Fruit fly (Drosophila melanogaster): Measurements from ENCODE around the gene tx.
A peak's percentile ranks its signal among the peaks of the same experiment; 100 is the strongest.

The tx gene

DNA sequence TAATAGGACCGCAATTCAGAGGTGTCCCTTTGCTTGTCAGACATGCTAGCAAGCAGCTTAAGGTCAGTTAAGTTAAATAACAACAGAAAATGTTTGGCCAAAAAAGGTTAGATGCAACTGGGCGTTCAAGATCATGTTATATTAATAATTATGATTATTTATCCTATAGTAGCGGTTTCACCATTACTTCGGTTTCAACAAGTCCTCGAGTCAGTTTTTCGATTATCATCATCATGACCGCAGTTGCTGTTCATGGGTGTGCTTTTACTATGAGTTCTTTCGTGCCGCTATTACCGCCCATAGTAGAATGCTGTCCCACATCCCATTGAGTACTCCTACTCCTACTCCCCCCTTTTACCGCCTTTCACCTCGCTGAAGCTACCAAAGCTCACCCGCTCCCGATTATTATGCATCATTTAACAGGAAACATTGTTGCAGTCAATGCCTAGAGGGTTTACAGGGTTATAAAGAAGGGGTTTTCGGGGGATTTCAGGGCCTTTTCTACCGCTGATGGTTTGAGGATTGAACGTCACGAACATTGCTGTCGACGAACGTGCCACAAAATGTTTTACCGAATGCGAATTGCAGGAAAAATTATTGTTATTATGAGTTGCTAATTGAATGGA, 44.8 kb downstream of the tx start:
- TF ChIP-seq CG32264 (GFP tag; optimal IDR thresholded peaks at IDR 0.05) (no peak), Dfd (GFP tag; optimal IDR thresholded peaks at IDR 0.05) (no peak), rgr (GFP tag; optimal IDR thresholded peaks at IDR 0.05) (no peak), Abd-B (GFP tag; optimal IDR thresholded peaks at IDR 0.05) (no peak), Dif (GFP tag; optimal IDR thresholded peaks at IDR 0.05; ENCODE audit: partially characterized antibody) (no peak), Mio (GFP tag; optimal IDR thresholded peaks at IDR 0.05) (no peak), CrebA (GFP tag; optimal IDR thresholded peaks at IDR 0.05; ENCODE audit: borderline replicate concordance) (no peak), Sp1 (GFP tag; optimal IDR thresholded peaks at IDR 0.05) (no peak), sv (GFP tag; optimal IDR thresholded peaks at IDR 0.05) (no peak), ey (GFP tag; optimal IDR thresholded peaks at IDR 0.05) (no peak), woc (GFP tag; optimal IDR thresholded peaks at IDR 0.05) (no peak), sage (GFP tag; optimal IDR thresholded peaks at IDR 0.05) (no peak), GATAd (GFP tag; optimal IDR thresholded peaks at IDR 0.05) (no peak), Jra (GFP tag; optimal IDR thresholded peaks at IDR 0.05) (no peak), Myc (optimal IDR thresholded peaks at IDR 0.05) (no peak), Rel (GFP tag; optimal IDR thresholded peaks at IDR 0.05) (no peak), Rel (tag; optimal IDR thresholded peaks at IDR 0.05) (no peak)

DNA sequence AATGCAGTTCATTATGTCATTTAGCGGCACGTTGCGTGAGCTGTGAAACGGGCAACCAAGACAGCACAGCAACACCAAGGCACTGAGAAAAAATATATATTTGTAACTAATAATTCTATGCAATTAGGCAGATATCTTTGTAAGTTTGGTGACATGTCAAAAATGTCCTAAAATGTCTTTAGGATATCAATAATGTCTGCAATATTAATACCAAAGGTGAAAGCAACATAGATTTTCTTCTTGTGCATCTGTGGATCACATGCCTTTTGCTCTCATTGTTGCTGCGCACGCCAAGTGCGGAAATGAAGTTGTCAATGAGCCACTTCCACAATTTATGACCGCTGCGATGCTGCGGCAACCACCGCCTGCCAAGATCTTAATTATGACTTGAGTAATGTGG, 48.9 kb downstream of the tx start:
- peak; percentile 31 for TF ChIP-seq HLH106 (tag; optimal IDR thresholded peaks at IDR 0.05)
- peak; percentile 2 for TF ChIP-seq Hnf4 (GFP tag; optimal IDR thresholded peaks at IDR 0.05)
- TF ChIP-seq Vsx2 (GFP tag; optimal IDR thresholded peaks at IDR 0.05; ENCODE audit: partially characterized antibody): no peak
- TF ChIP-seq Sp1 (GFP tag; optimal IDR thresholded peaks at IDR 0.05): peak; percentile 18
- TF ChIP-seq CG32264 (GFP tag; optimal IDR thresholded peaks at IDR 0.05): no peak
- peak; percentile 31 for TF ChIP-seq ey (GFP tag; optimal IDR thresholded peaks at IDR 0.05)
- TF ChIP-seq psq (GFP tag; optimal IDR thresholded peaks at IDR 0.05): peak; percentile 6
- no peak for TF ChIP-seq Hr83 (GFP tag; optimal IDR thresholded peaks at IDR 0.05; ENCODE audit: poor library complexity, severe bottlenecking)
- no peak for TF ChIP-seq br (GFP tag; optimal IDR thresholded peaks at IDR 0.05)
- TF ChIP-seq lola (GFP tag; optimal IDR thresholded peaks at IDR 0.05): no peak
- TF ChIP-seq woc (GFP tag; optimal IDR thresholded peaks at IDR 0.05): no peak
- no peak for TF ChIP-seq dmrt93B (GFP tag; optimal IDR thresholded peaks at IDR 0.05)
- TF ChIP-seq dsf (GFP tag; optimal IDR thresholded peaks at IDR 0.05; ENCODE audit: borderline replicate concordance): no peak
- peak in 1 of 2 experiments; percentile 48 for TF ChIP-seq foxo (GFP tag; optimal IDR thresholded peaks at IDR 0.05)
- peak; percentile 3 for TF ChIP-seq OdsH (GFP tag; optimal IDR thresholded peaks at IDR 0.05)
- no peak for TF ChIP-seq brk (GFP tag; optimal IDR thresholded peaks at IDR 0.05)
- TF ChIP-seq Rel (GFP tag; optimal IDR thresholded peaks at IDR 0.05): no peak
- TF ChIP-seq Rel (tag; optimal IDR thresholded peaks at IDR 0.05): no peak
- peak; percentile 36 for TF ChIP-seq fru (GFP tag; optimal IDR thresholded peaks at IDR 0.05)
- peak; percentile 55 for TF ChIP-seq h (GFP tag; optimal IDR thresholded peaks at IDR 0.05)
- TF ChIP-seq jim (GFP tag; optimal IDR thresholded peaks at IDR 0.05): no peak
- no peak for TF ChIP-seq sv (GFP tag; optimal IDR thresholded peaks at IDR 0.05)
- no peak for TF ChIP-seq Dif (GFP tag; optimal IDR thresholded peaks at IDR 0.05; ENCODE audit: partially characterized antibody)
- TF ChIP-seq Myc (optimal IDR thresholded peaks at IDR 0.05): no peak
- no peak for TF ChIP-seq GATAd (GFP tag; optimal IDR thresholded peaks at IDR 0.05)
- TF ChIP-seq dl (GFP tag; optimal IDR thresholded peaks at IDR 0.05; ENCODE audit: insufficient read depth in 1 of 2, partially characterized antibody in 2 of 2): no peak
- TF ChIP-seq rgr (GFP tag; optimal IDR thresholded peaks at IDR 0.05): no peak
- TF ChIP-seq sage (GFP tag; optimal IDR thresholded peaks at IDR 0.05): no peak
- TF ChIP-seq tai (GFP tag; optimal IDR thresholded peaks at IDR 0.05): no peak
- TF ChIP-seq pan (optimal IDR thresholded peaks at IDR 0.05): no peak
- no peak for TF ChIP-seq N (GFP tag; optimal IDR thresholded peaks at IDR 0.05)
- no peak for TF ChIP-seq Hr78 (GFP tag; optimal IDR thresholded peaks at IDR 0.05)
- TF ChIP-seq Abd-B (GFP tag; optimal IDR thresholded peaks at IDR 0.05): no peak
- TF ChIP-seq Mio (GFP tag; optimal IDR thresholded peaks at IDR 0.05): no peak
- TF ChIP-seq CrebA (GFP tag; optimal IDR thresholded peaks at IDR 0.05; ENCODE audit: borderline replicate concordance): no peak
- no peak for TF ChIP-seq CG9705 (GFP tag; optimal IDR thresholded peaks at IDR 0.05)
- no peak for TF ChIP-seq Jra (GFP tag; optimal IDR thresholded peaks at IDR 0.05)
- no peak for TF ChIP-seq usp (GFP tag; optimal IDR thresholded peaks at IDR 0.05)
- TF ChIP-seq Dfd (GFP tag; optimal IDR thresholded peaks at IDR 0.05): no peak

Data from whole organism, wandering third instar larva.